Worm (Caenorhabditis elegans) whole organism, L4/young adult: ENCODE results near the gene sru-45.

Experiments
- W03F9.2 ChIP-seq: fragments of 150-350 bp; optimal IDR thresholded peaks from 2 replicates; lab custom pipeline; 2014; ENCODE audit warnings: missing biosample characterization, missing genetic modification characterization
- dao-5 ChIP-seq: sonication (generic microtip); optimal IDR thresholded peaks from 2 replicates; lab custom pipeline; 2016; ENCODE audit warnings: missing genotype, missing genetic modification characterization, moderate library complexity, missing compliant biosample characterization
- him-1 ChIP-seq: sonication (generic microtip); optimal IDR thresholded peaks from 2 replicates; lab custom pipeline; 2016; ENCODE audit warnings: missing genotype, missing genetic modification reagents, missing genetic modification characterization, missing compliant biosample characterization

Gene sru-45

ce11 chrV:16565639-16566038, at the start of gene sru-45:
TSS of gene sru-45 (plus strand) at chrV:16565939.
- TF ChIP-seq dao-5 (tag; lab: Kevin White, UChicago) (no peak), W03F9.2 (tag; lab: Kevin White, UChicago) (no peak), him-1 (tag; lab: Kevin White, UChicago) (no peak)

- TF ChIP-seq dao-5 (tag; lab: Kevin White, UChicago) (no peak), him-1 (tag; lab: Kevin White, UChicago) (no peak), W03F9.2 (tag; lab: Kevin White, UChicago) (no peak)
Observed at ce11 chrV:16517619-16518018, 48.1 kb upstream of the sru-45 start, which contains the start of gene F36D3.4. TSS of gene F36D3.4 (minus strand) at chrV:16517719.

- no peak for TF ChIP-seq dao-5 (tag; lab: Kevin White, UChicago)
- TF ChIP-seq W03F9.2 (tag; lab: Kevin White, UChicago), result no peak
- TF ChIP-seq him-1 (tag; lab: Kevin White, UChicago), result no peak
Observed at ce11 chrV:16522242-16522641, 43.5 kb upstream of the sru-45 start, which contains the start of gene srw-34. TSS of gene srw-34 (minus strand) at chrV:16522342.

- TF ChIP-seq him-1 (tag; lab: Kevin White, UChicago) (no peak), W03F9.2 (tag; lab: Kevin White, UChicago) (no peak), dao-5 (tag; lab: Kevin White, UChicago) (no peak)
Observed at ce11 chrV:16526858-16527257, 38.9 kb upstream of the sru-45 start, which contains the start of gene F36D3.8. TSS of gene F36D3.8 (plus strand) at chrV:16527158.

- TF ChIP-seq W03F9.2 (tag; lab: Kevin White, UChicago), result no peak
- no peak for TF ChIP-seq dao-5 (tag; lab: Kevin White, UChicago)
- TF ChIP-seq him-1 (tag; lab: Kevin White, UChicago), result no peak
Observed at ce11 chrV:16527796-16528195, 37.9 kb upstream of the sru-45 start, which contains the start of gene F36D3.16. TSS of gene F36D3.16 (plus strand) at chrV:16528096.

- TF ChIP-seq dao-5 (tag; lab: Kevin White, UChicago), result no peak
- no peak for TF ChIP-seq W03F9.2 (tag; lab: Kevin White, UChicago)
- TF ChIP-seq him-1 (tag; lab: Kevin White, UChicago), result no peak
Observed at ce11 chrV:16534000-16534399, 31.7 kb upstream of the sru-45 start, which contains the start of gene cpr-2. TSS of gene cpr-2 (minus strand) at chrV:16534100.

- TF ChIP-seq dao-5 (tag; lab: Kevin White, UChicago) (no peak), W03F9.2 (tag; lab: Kevin White, UChicago) (no peak), him-1 (tag; lab: Kevin White, UChicago) (no peak)
Observed at ce11 chrV:16535172-16535571, 30.6 kb upstream of the sru-45 start, which contains the start of gene Y32B12B.8. TSS of gene Y32B12B.8 (plus strand) at chrV:16535472.

ce11 chrV:16536701-16537100, 29.0 kb upstream of the sru-45 start, which contains the start of gene Y32B12B.1:
TSS of gene Y32B12B.1 (plus strand) at chrV:16537001.
- TF ChIP-seq W03F9.2 (tag; lab: Kevin White, UChicago), result no peak
- TF ChIP-seq him-1 (tag; lab: Kevin White, UChicago), result no peak
- no peak for TF ChIP-seq dao-5 (tag; lab: Kevin White, UChicago)

ce11 chrV:16537908-16538446, 27.8 kb upstream of the sru-45 start, which contains the start of gene Y32B12B.2:
TSS of gene Y32B12B.2 (plus strand) at chrV:16538396.
- TF ChIP-seq dao-5 (tag; lab: Kevin White, UChicago) (no peak), him-1 (tag; lab: Kevin White, UChicago) (no peak), W03F9.2 (tag; lab: Kevin White, UChicago) (no peak)

ce11 chrV:16539666-16540065, 26.1 kb upstream of the sru-45 start:
- no peak for TF ChIP-seq him-1 (tag; lab: Kevin White, UChicago)
- TF ChIP-seq dao-5 (tag; lab: Kevin White, UChicago), result no peak
- no peak for TF ChIP-seq W03F9.2 (tag; lab: Kevin White, UChicago)

- no peak for TF ChIP-seq dao-5 (tag; lab: Kevin White, UChicago)
- TF ChIP-seq him-1 (tag; lab: Kevin White, UChicago), result no peak
Observed at ce11 chrV:16540657-16541056, 25.1 kb upstream of the sru-45 start.

- TF ChIP-seq dao-5 (tag; lab: Kevin White, UChicago), result no peak
- no peak for TF ChIP-seq W03F9.2 (tag; lab: Kevin White, UChicago)
- TF ChIP-seq him-1 (tag; lab: Kevin White, UChicago), result no peak
Observed at ce11 chrV:16550680-16551079, 15.1 kb upstream of the sru-45 start, which contains the start of gene srbc-65. TSS of gene srbc-65 (plus strand) at chrV:16550980.

ce11 chrV:16552929-16553328, 12.8 kb upstream of the sru-45 start, which contains the start of gene Y32B12B.4:
TSS of gene Y32B12B.4 (plus strand) at chrV:16553327.
- no peak for TF ChIP-seq W03F9.2 (tag; lab: Kevin White, UChicago)
- TF ChIP-seq him-1 (tag; lab: Kevin White, UChicago), result no peak
- no peak for TF ChIP-seq dao-5 (tag; lab: Kevin White, UChicago)

- TF ChIP-seq W03F9.2 (tag; lab: Kevin White, UChicago), result no peak
- no peak for TF ChIP-seq him-1 (tag; lab: Kevin White, UChicago)
- TF ChIP-seq dao-5 (tag; lab: Kevin White, UChicago), result no peak
Observed at ce11 chrV:16568056-16568455, 2.3 kb downstream of the sru-45 start.
